Fruit fly (Drosophila melanogaster) whole organism, embryonic: ENCODE results near the gene CG12768.

Experiments
- Abd-B ChIP-seq: fragments of 200-800 bp; sonication (Bioruptor generic); optimal IDR thresholded peaks from 2 replicates; lab custom pipeline; 2018; ENCODE audit warnings: missing biosample characterization, mild to moderate bottlenecking, missing genetic modification characterization, moderate library complexity
- C15 ChIP-seq: fragments of 200-800 bp; sonication (Bioruptor generic); IDR thresholded peaks from 3 replicates; pipeline ENCODE4 v1.3.6; 2022; ENCODE audit warnings: missing biosample characterization, missing genetic modification characterization
- CG1024 ChIP-seq: fragments of 200-800 bp; sonication (Bioruptor generic); IDR thresholded peaks from 2 replicates; pipeline ENCODE4 v1.3.6; 2022; ENCODE audit warnings: missing biosample characterization, missing genetic modification characterization
- CG10959 ChIP-seq: fragments of 200-800 bp; sonication (Bioruptor generic); IDR thresholded peaks from 2 replicates; pipeline ENCODE4 v1.3.6; 2022; ENCODE audit warnings: missing biosample characterization, missing genetic modification characterization
- CG11695 ChIP-seq: fragments of 200-800 bp; sonication (Bioruptor generic); IDR thresholded peaks from 3 replicates; pipeline ENCODE4 v1.3.6; 2022; ENCODE audit warnings: missing biosample characterization, missing genetic modification characterization
- CG12155 ChIP-seq: fragments of 200-800 bp; sonication (Bioruptor generic); optimal IDR thresholded peaks from 3 replicates; lab custom pipeline; 2016; ENCODE audit warnings: missing biosample characterization, missing genetic modification characterization
- CG13894 ChIP-seq: fragments of 200-800 bp; sonication (Bioruptor generic); optimal IDR thresholded peaks from 3 replicates; lab custom pipeline; 2018; ENCODE audit warnings: missing biosample characterization, mild to moderate bottlenecking, missing genetic modification characterization, moderate library complexity
- CG15011 ChIP-seq: fragments of 200-800 bp; sonication (Bioruptor generic); optimal IDR thresholded peaks from 3 replicates; lab custom pipeline; 2018; ENCODE audit warnings: missing biosample characterization, mild to moderate bottlenecking, missing genetic modification characterization
- CG15479 ChIP-seq: fragments of 200-800 bp; sonication (Bioruptor generic); optimal IDR thresholded peaks from 3 replicates; lab custom pipeline; 2019; ENCODE audit warnings: missing biosample characterization, mild to moderate bottlenecking, missing genetic modification characterization, moderate library complexity
- CG15514 ChIP-seq: fragments of 200-800 bp; sonication (Bioruptor generic); optimal IDR thresholded peaks from 3 replicates; lab custom pipeline; 2017; ENCODE audit warnings: missing biosample characterization, missing genetic modification characterization, mild to moderate bottlenecking, moderate library complexity, missing genetic modification reagents
- CG15601 ChIP-seq: fragments of 200-800 bp; sonication (Bioruptor generic); optimal IDR thresholded peaks from 3 replicates; lab custom pipeline; 2019; ENCODE audit warnings: missing biosample characterization, mild to moderate bottlenecking, missing genetic modification characterization, moderate library complexity
- CG15696 ChIP-seq: fragments of 200-800 bp; sonication (Bioruptor generic); optimal IDR thresholded peaks from 2 replicates; lab custom pipeline; 2019; ENCODE audit warnings: missing biosample characterization, mild to moderate bottlenecking, missing genetic modification characterization, moderate library complexity
- CG16779 ChIP-seq: fragments of 200-800 bp; sonication (Bioruptor generic); IDR thresholded peaks from 2 replicates; pipeline ENCODE4 v1.3.6; 2022; ENCODE audit warnings: missing biosample characterization, missing genetic modification characterization
- CG17612 ChIP-seq: fragments of 200-800 bp; sonication (Bioruptor generic); IDR thresholded peaks from 2 replicates; pipeline ENCODE4 v1.3.6; 2022; ENCODE audit warnings: missing biosample characterization, missing genetic modification characterization
- CG1832 ChIP-seq: fragments of 200-800 bp; sonication (Bioruptor generic); optimal IDR thresholded peaks from 2 replicates; lab custom pipeline; 2017; ENCODE audit warnings: missing biosample characterization, mild to moderate bottlenecking, missing genetic modification characterization, inconsistent platforms
- CG2120 ChIP-seq: fragments of 200-800 bp; sonication (Bioruptor generic); optimal IDR thresholded peaks from 3 replicates; lab custom pipeline; 2016; ENCODE audit warnings: missing biosample characterization, missing genetic modification characterization
- CG30431 ChIP-seq: fragments of 200-800 bp; sonication (Bioruptor generic); optimal IDR thresholded peaks from 2 replicates; lab custom pipeline; 2017; ENCODE audit warnings: missing biosample characterization, missing genetic modification characterization
- CG3163 ChIP-seq: fragments of 200-800 bp; sonication (Bioruptor generic); optimal IDR thresholded peaks from 3 replicates; lab custom pipeline; 2016; ENCODE audit warnings: missing biosample characterization, missing genetic modification characterization
- CG3281 ChIP-seq: fragments of 200-800 bp; sonication (Bioruptor generic); optimal IDR thresholded peaks from 3 replicates; lab custom pipeline; 2017; ENCODE audit warnings: missing biosample characterization, mild to moderate bottlenecking, missing genetic modification characterization
- CG42726 ChIP-seq: fragments of 200-800 bp; sonication (Bioruptor generic); IDR thresholded peaks from 2 replicates; pipeline ENCODE4 v1.3.6; 2022; ENCODE audit warnings: missing biosample characterization, missing genetic modification characterization; ENCODE audit not compliant: partially characterized antibody
- CG4282 ChIP-seq: fragments of 200-800 bp; sonication (Bioruptor generic); optimal IDR thresholded peaks from 2 replicates; lab custom pipeline; 2016; ENCODE audit warnings: missing biosample characterization, missing genetic modification characterization
- CG6654 ChIP-seq: fragments of 200-800 bp; sonication (Bioruptor generic); optimal IDR thresholded peaks from 2 replicates; lab custom pipeline; 2017; ENCODE audit warnings: missing biosample characterization, mild to moderate bottlenecking, missing genetic modification characterization
- CG7357 ChIP-seq: fragments of 200-800 bp; sonication (Bioruptor generic); IDR thresholded peaks from 3 replicates; pipeline ENCODE4 v1.3.6; 2022; ENCODE audit warnings: missing biosample characterization, missing genetic modification characterization
- CG7556 ChIP-seq: fragments of 200-800 bp; sonication (Bioruptor generic); optimal IDR thresholded peaks from 2 replicates; lab custom pipeline; 2017; ENCODE audit warnings: missing biosample characterization, mild to moderate bottlenecking, missing genetic modification characterization
- CG8944 ChIP-seq: fragments of 200-800 bp; sonication (Bioruptor generic); optimal IDR thresholded peaks from 3 replicates; lab custom pipeline; 2016; ENCODE audit warnings: missing biosample characterization, missing genetic modification characterization
- CG9437 ChIP-seq: fragments of 200-800 bp; sonication (Bioruptor generic); optimal IDR thresholded peaks from 2 replicates; lab custom pipeline; 2018; ENCODE audit warnings: missing biosample characterization, mild to moderate bottlenecking, missing genetic modification characterization
- D ChIP-seq, 2 experiments: fragments of 200-800 bp in 1 of 2; fragments of >200 bp in 1 of 2; sonication (Bioruptor generic) in 1 of 2; optimal IDR thresholded peaks; 2 replicates in 1 of 2; 3 replicates in 1 of 2; lab custom pipeline; 2017; ENCODE audit warnings: mild to moderate bottlenecking in 1 of 2, missing biosample characterization in 1 of 2, missing genetic modification characterization in 1 of 2, missing genetic modification reagents in 1 of 2
- Dll ChIP-seq: fragments of 200-800 bp; sonication (Bioruptor generic); IDR thresholded peaks from 4 replicates; pipeline ENCODE4 v1.3.6; 2022; ENCODE audit warnings: missing biosample characterization, missing genetic modification characterization; ENCODE audit not compliant: partially characterized antibody
- E2f1 ChIP-seq: fragments of 200-800 bp; sonication (Bioruptor generic); IDR thresholded peaks from 2 replicates; pipeline ENCODE4 v1.3.6; 2022; ENCODE audit warnings: missing biosample characterization, missing genetic modification characterization
- Ets65A ChIP-seq: fragments of 200-800 bp; sonication (Bioruptor generic); peaks from one replicate; lab custom pipeline; 2016; ENCODE audit warnings: missing biosample characterization, missing genetic modification characterization
- Myb ChIP-seq: fragments of 200-800 bp; sonication (Bioruptor generic); optimal IDR thresholded peaks from 2 replicates; lab custom pipeline; 2016; ENCODE audit warnings: missing biosample characterization, missing genetic modification characterization
- Six4 ChIP-seq: fragments of 200-800 bp; sonication (Bioruptor generic); optimal IDR thresholded peaks from 2 replicates; lab custom pipeline; 2016; ENCODE audit warnings: missing biosample characterization, missing genetic modification characterization
- Sry-β ChIP-seq: fragments of 200-800 bp; sonication (Bioruptor generic); optimal IDR thresholded peaks from 2 replicates; lab custom pipeline; 2018; ENCODE audit warnings: missing biosample characterization, mild to moderate bottlenecking, missing genetic modification characterization, moderate library complexity
- Sry-δ ChIP-seq: fragments of 200-800 bp; sonication (Bioruptor generic); optimal IDR thresholded peaks from 2 replicates; lab custom pipeline; 2016; ENCODE audit warnings: missing biosample characterization, missing genetic modification characterization
- Stat92E ChIP-seq, 3 experiments: fragments of >200 bp in 2 of 3; fragments of 200-800 bp in 1 of 3; sonication (Bioruptor generic) in 1 of 3; optimal IDR thresholded peaks; 2 replicates each; lab custom pipeline; 2017 to 2019; ENCODE audit warnings: missing biosample characterization in 3 of 3, missing genetic modification characterization in 3 of 3, mild to moderate bottlenecking in 1 of 3, moderate library complexity in 1 of 3
- Vsx1 ChIP-seq: fragments of 200-800 bp; sonication (Bioruptor generic); optimal IDR thresholded peaks from 2 replicates; lab custom pipeline; 2017; ENCODE audit warnings: missing biosample characterization, mild to moderate bottlenecking, missing genetic modification characterization, missing genetic modification reagents
- YL-1 ChIP-seq: fragments of 200-800 bp; sonication (Bioruptor generic); optimal IDR thresholded peaks from 3 replicates; lab custom pipeline; 2017; ENCODE audit warnings: missing biosample characterization, mild to moderate bottlenecking, missing genetic modification characterization
- caup ChIP-seq: fragments of 200-800 bp; sonication (Bioruptor generic); optimal IDR thresholded peaks from 3 replicates; lab custom pipeline; 2017; ENCODE audit warnings: missing biosample characterization, mild to moderate bottlenecking, missing genetic modification characterization, moderate library complexity; ENCODE audit not compliant: severe bottlenecking
- ci ChIP-seq: fragments of 200-800 bp; sonication (Bioruptor generic); IDR thresholded peaks from 3 replicates; pipeline ENCODE4 v1.3.6; 2022; ENCODE audit warnings: missing biosample characterization, missing genetic modification characterization
- cwo ChIP-seq: fragments of 200-800 bp; sonication (Bioruptor generic); optimal IDR thresholded peaks from 3 replicates; lab custom pipeline; 2017; ENCODE audit warnings: missing biosample characterization, missing genetic modification characterization, mild to moderate bottlenecking, moderate library complexity, missing genetic modification reagents
- dati ChIP-seq: fragments of 200-800 bp; sonication (Bioruptor generic); IDR thresholded peaks from 2 replicates; pipeline ENCODE4 v1.3.6; 2022; ENCODE audit warnings: missing biosample characterization, missing genetic modification characterization
- grn ChIP-seq: fragments of 200-800 bp; sonication (Bioruptor generic); optimal IDR thresholded peaks from 3 replicates; lab custom pipeline; 2017; ENCODE audit warnings: missing biosample characterization, missing genetic modification characterization
- ham ChIP-seq: fragments of 200-800 bp; sonication (Bioruptor generic); IDR thresholded peaks from 2 replicates; pipeline ENCODE4 v1.3.6; 2022; ENCODE audit warnings: missing biosample characterization, missing genetic modification characterization
- odd ChIP-seq: fragments of 200-800 bp; sonication (Bioruptor generic); optimal IDR thresholded peaks from 2 replicates; lab custom pipeline; 2017; ENCODE audit warnings: missing biosample characterization, mild to moderate bottlenecking, missing genetic modification characterization
- org-1 ChIP-seq: fragments of 200-800 bp; sonication (Bioruptor generic); optimal IDR thresholded peaks from 2 replicates; lab custom pipeline; 2017; ENCODE audit warnings: missing biosample characterization, missing genetic modification characterization
- run ChIP-seq: fragments of 200-800 bp; sonication (Bioruptor generic); optimal IDR thresholded peaks from 3 replicates; lab custom pipeline; 2018; ENCODE audit warnings: missing biosample characterization, mild to moderate bottlenecking, missing genetic modification characterization
- ttk ChIP-seq: fragments of 200-800 bp; sonication (Bioruptor generic); IDR thresholded peaks from 2 replicates; pipeline ENCODE4 v2.1.2; 2022; ENCODE audit warnings: missing biosample characterization, missing genetic modification characterization
- tup ChIP-seq: fragments of 200-800 bp; sonication (Bioruptor generic); optimal IDR thresholded peaks from 2 replicates; lab custom pipeline; 2016; ENCODE audit warnings: missing biosample characterization, mild to moderate bottlenecking, missing genetic modification characterization, moderate library complexity

Gene CG12768

DNA sequence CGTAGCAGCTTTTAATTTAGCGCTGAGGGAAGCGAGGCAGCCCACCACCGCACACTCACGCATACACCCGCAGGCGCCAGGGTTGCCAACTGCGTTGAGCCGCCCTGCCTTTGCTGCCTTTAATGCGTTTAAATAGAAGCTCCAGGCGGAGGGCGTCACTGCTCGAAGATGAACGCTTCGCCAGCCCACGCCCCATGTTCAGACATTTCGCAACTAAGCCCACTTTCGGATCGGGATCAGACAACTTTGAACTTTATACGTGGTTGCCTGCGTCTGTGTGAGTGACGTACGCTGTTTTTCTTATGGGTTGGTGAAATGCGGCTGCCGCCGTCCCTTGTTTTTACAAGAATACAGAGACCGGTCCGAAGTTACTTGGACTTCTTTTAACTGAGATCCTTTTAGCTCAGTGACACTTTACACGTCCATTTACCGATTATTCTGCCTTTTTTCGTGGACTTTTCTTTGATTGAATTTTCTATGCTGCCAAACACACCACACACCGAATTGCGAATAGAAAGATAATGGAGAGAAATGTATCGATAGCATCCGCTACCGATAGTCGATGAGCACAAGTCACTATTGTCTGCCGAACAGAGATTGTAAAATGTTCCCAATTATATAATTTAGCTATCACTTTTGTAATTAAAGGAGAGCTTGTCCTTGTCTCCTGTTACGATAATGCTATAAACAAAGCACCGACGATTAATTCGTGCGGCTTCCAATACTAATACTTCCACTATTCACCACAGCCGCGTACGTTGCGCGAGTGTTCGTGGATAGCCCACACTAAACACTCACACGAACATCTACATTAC lies 39.1 kb upstream of the CG12768 start (continued):
- TF ChIP-seq grn: no peak
- TF ChIP-seq tup (GFP tag; lab: Kevin White, UChicago): no peak
- no peak for TF ChIP-seq Myb (GFP tag; lab: Kevin White, UChicago)
- no peak for TF ChIP-seq Six4 (GFP tag; lab: Kevin White, UChicago)
- TF ChIP-seq CG15696 (tag; lab: Kevin White, UChicago): no peak
- peak; percentile 41 for TF ChIP-seq CG3281
- TF ChIP-seq CG11695 (GFP tag; lab: Robert Waterston, UW): 0 out of 3 replicates have a peak, but pooled peaks have one; percentile 13
- no peak for TF ChIP-seq CG16779 (GFP tag; lab: Robert Waterston, UW)
- TF ChIP-seq Dll (GFP tag; lab: Robert Waterston, UW): peak; percentile 69; the same call in 3 of the 4 replicates
- TF ChIP-seq caup (GFP tag; lab: Kevin White, UChicago): no peak
- TF ChIP-seq run (tag; lab: Kevin White, UChicago): no peak
- peak; percentile 52 for TF ChIP-seq CG15479 (GFP tag; lab: Kevin White, UChicago)
- no peak for TF ChIP-seq CG1832 (GFP tag; lab: Kevin White, UChicago)
- no peak for TF ChIP-seq org-1 (GFP tag; lab: Kevin White, UChicago)
- no peak for TF ChIP-seq CG15011 (GFP tag; lab: Kevin White, UChicago)
- no peak for TF ChIP-seq CG6654 (GFP tag; lab: Kevin White, UChicago)
- TF ChIP-seq Ets65A (GFP tag; lab: Kevin White, UChicago): peak; percentile 55
- TF ChIP-seq CG30431 (GFP tag; lab: Kevin White, UChicago): no peak
- TF ChIP-seq C15 (GFP tag; lab: Robert Waterston, UW): no peak
- TF ChIP-seq CG3163 (GFP tag; lab: Kevin White, UChicago): no peak
- no peak for TF ChIP-seq Stat92E (GFP tag; optimal IDR thresholded peaks at IDR 0.05; lab: Kevin White, UChicago)
- peak; percentile 63; the same call in 1 of the 3 replicates for TF ChIP-seq ci
- TF ChIP-seq Abd-B: no peak
- no peak for TF ChIP-seq Sry-β (GFP tag; lab: Kevin White, UChicago)
- TF ChIP-seq CG12155 (GFP tag; lab: Kevin White, UChicago): no peak
- TF ChIP-seq odd: no peak
- TF ChIP-seq Sry-δ (GFP tag; lab: Kevin White, UChicago): no peak
- no peak for TF ChIP-seq ham (GFP tag; lab: Robert Waterston, UW)
- no peak for TF ChIP-seq CG8944 (GFP tag; lab: Kevin White, UChicago)
- TF ChIP-seq CG10959 (GFP tag; lab: Robert Waterston, UW): no peak
- peak; percentile 42 for TF ChIP-seq CG13894 (tag; lab: Kevin White, UChicago)
- TF ChIP-seq CG42726 (GFP tag; lab: Robert Waterston, UW): 0 out of 2 replicates have a peak, but pooled peaks have one; percentile 27
- TF ChIP-seq YL-1: peak; percentile 75
- no peak for TF ChIP-seq CG17612 (GFP tag; lab: Robert Waterston, UW)
- TF ChIP-seq CG7556 (GFP tag; lab: Kevin White, UChicago): no peak
- TF ChIP-seq ttk (GFP tag; lab: Robert Waterston, UW): no peak
- TF ChIP-seq CG9437: no peak
- TF ChIP-seq CG15514 (GFP tag; lab: Kevin White, UChicago): peak; percentile 11
- TF ChIP-seq CG1024 (GFP tag; lab: Robert Waterston, UW): no peak
- TF ChIP-seq CG15601 (tag; lab: Kevin White, UChicago): no peak
- TF ChIP-seq dati (GFP tag; lab: Robert Waterston, UW): no peak
- no peak for TF ChIP-seq CG7357
- TF ChIP-seq cwo (GFP tag; lab: Kevin White, UChicago): no peak
- peak; percentile 5 for TF ChIP-seq CG4282 (GFP tag; lab: Kevin White, UChicago)
- TF ChIP-seq D (optimal IDR thresholded peaks at IDR 0.05; lab: Kevin White, UChicago): no peak
- no peak for TF ChIP-seq D (GFP tag; optimal IDR thresholded peaks at IDR 0.05; lab: Kevin White, UChicago)
- no peak for TF ChIP-seq Vsx1
- TF ChIP-seq CG2120: peak; percentile 9
- no peak for TF ChIP-seq E2f1 (GFP tag; lab: Robert Waterston, UW)
